Worm (Caenorhabditis elegans) whole organism, L3 larva: ENCODE measurements around the gene ZK637.4.
A peak's percentile ranks its signal among the peaks of the same experiment; 100 is the strongest.

Experiments used
- R02D3.7 ChIP-seq: fragments of 150-350 bp; optimal IDR thresholded peaks from 2 replicates; lab custom pipeline; 2014; ENCODE audit warnings: missing biosample characterization, missing genetic modification characterization
- ZK546.5 ChIP-seq: sonication (generic microtip); optimal IDR thresholded peaks from 2 replicates; lab custom pipeline; 2017; ENCODE audit warnings: missing biosample characterization, missing genetic modification characterization
- aly-2 ChIP-seq: fragments of 150-350 bp; optimal IDR thresholded peaks from 2 replicates; lab custom pipeline; 2014; ENCODE audit warnings: missing biosample characterization, missing genetic modification characterization
- ama-1 ChIP-seq: fragments of 150-350 bp; optimal IDR thresholded peaks from 2 replicates; lab custom pipeline; 2018
- ceh-16 ChIP-seq: sonication (generic microtip); optimal IDR thresholded peaks from 2 replicates; lab custom pipeline; 2017; ENCODE audit warnings: missing biosample characterization, missing genetic modification characterization
- ceh-28 ChIP-seq: fragments of 150-350 bp; optimal IDR thresholded peaks from 2 replicates; lab custom pipeline; 2014; ENCODE audit warnings: missing biosample characterization, missing genetic modification reagents, missing genetic modification characterization
- ceh-82 ChIP-seq: fragments of 150-350 bp; optimal IDR thresholded peaks from 2 replicates; lab custom pipeline; 2014; ENCODE audit warnings: missing biosample characterization, missing genetic modification characterization
- ceh-9 ChIP-seq: sonication (generic microtip); optimal IDR thresholded peaks from 2 replicates; lab custom pipeline; 2018; ENCODE audit warnings: missing biosample characterization, missing genetic modification characterization
- daf-12 ChIP-seq: fragments of 150-350 bp; optimal IDR thresholded peaks from 2 replicates; lab custom pipeline; 2014; ENCODE audit warnings: missing biosample characterization, missing genetic modification reagents, missing genetic modification characterization
- egl-27 ChIP-seq: sonication (generic microtip); optimal IDR thresholded peaks from 4 replicates; lab custom pipeline; 2017; ENCODE audit warnings: missing biosample characterization, missing genetic modification reagents, missing genetic modification characterization
- egl-5 ChIP-seq: fragments of 150-350 bp; optimal IDR thresholded peaks from 2 replicates; lab custom pipeline; 2017; ENCODE audit warnings: missing biosample characterization, missing genetic modification reagents, missing genetic modification characterization, inconsistent platforms
- elt-1 ChIP-seq: fragments of 150-350 bp; optimal IDR thresholded peaks from 2 replicates; lab custom pipeline; 2014; ENCODE audit warnings: missing biosample characterization, missing genetic modification characterization
- elt-2 ChIP-seq: sonication (generic microtip); optimal IDR thresholded peaks from 2 replicates; lab custom pipeline; 2016; ENCODE audit warnings: missing genetic modification reagents, mild to moderate bottlenecking, missing genetic modification characterization, missing compliant biosample characterization
- elt-3 ChIP-seq, 3 experiments: fragments of 150-350 bp in 1 of 3; sonication (generic microtip) in 2 of 3; optimal IDR thresholded peaks; 2 replicates in 2 of 3; 4 replicates in 1 of 3; lab custom pipeline; 2014 to 2017; ENCODE audit warnings: missing biosample characterization in 3 of 3, missing genetic modification characterization in 3 of 3
- eor-1 ChIP-seq, 2 experiments: fragments of 150-350 bp; optimal IDR thresholded peaks; 2 replicates each; lab custom pipeline; 2014 to 2018; ENCODE audit warnings: missing biosample characterization in 2 of 2, missing genetic modification characterization in 2 of 2
- fkh-10 ChIP-seq: sonication (generic microtip); optimal IDR thresholded peaks from 2 replicates; lab custom pipeline; 2017; ENCODE audit warnings: missing biosample characterization, missing genetic modification reagents, missing genetic modification characterization
- fkh-2 ChIP-seq: fragments of 150-350 bp; optimal IDR thresholded peaks from 2 replicates; lab custom pipeline; 2014; ENCODE audit warnings: missing biosample characterization, missing genetic modification reagents, missing genetic modification characterization
- fos-1 ChIP-seq: fragments of 150-350 bp; optimal IDR thresholded peaks from 2 replicates; lab custom pipeline; 2014; ENCODE audit warnings: missing biosample characterization, missing genetic modification characterization
- hmg-11 ChIP-seq: sonication (generic microtip); optimal IDR thresholded peaks from 2 replicates; lab custom pipeline; 2016; ENCODE audit warnings: missing genetic modification characterization, missing compliant biosample characterization
- jun-1 ChIP-seq: fragments of 150-350 bp; optimal IDR thresholded peaks from 2 replicates; lab custom pipeline; 2014; ENCODE audit warnings: missing biosample characterization, missing genetic modification reagents, missing genetic modification characterization
- lin-15B ChIP-seq: fragments of 150-350 bp; optimal IDR thresholded peaks from 2 replicates; lab custom pipeline; 2014; ENCODE audit warnings: missing biosample characterization, missing genetic modification characterization
- lin-39 ChIP-seq: fragments of 150-350 bp; optimal IDR thresholded peaks from 2 replicates; lab custom pipeline; 2018; ENCODE audit warnings: missing biosample characterization, missing genetic modification reagents, missing genetic modification characterization
- lsy-12 ChIP-seq: sonication (generic microtip); optimal IDR thresholded peaks from 2 replicates; lab custom pipeline; 2016; ENCODE audit warnings: mild to moderate bottlenecking, missing genetic modification characterization, missing compliant biosample characterization
- mdl-1 ChIP-seq: fragments of 150-350 bp; optimal IDR thresholded peaks from 2 replicates; lab custom pipeline; 2014; ENCODE audit warnings: missing biosample characterization, missing genetic modification characterization
- mml-1 ChIP-seq: fragments of 150-350 bp; sonication (generic microtip); optimal IDR thresholded peaks from 3 replicates; lab custom pipeline; 2014; ENCODE audit warnings: missing biosample characterization, missing genetic modification characterization
- nfya-1 ChIP-seq: sonication (generic microtip); optimal IDR thresholded peaks from 2 replicates; lab custom pipeline; 2017; ENCODE audit warnings: missing genetic modification characterization, mild to moderate bottlenecking, missing compliant biosample characterization, antibody characterized with exemption, moderate library complexity; ENCODE audit not compliant: insufficient read depth
- nhr-11 ChIP-seq: fragments of 150-350 bp; optimal IDR thresholded peaks from 2 replicates; lab custom pipeline; 2014; ENCODE audit warnings: missing biosample characterization, missing genetic modification characterization
- nhr-12 ChIP-seq: fragments of 150-350 bp; optimal IDR thresholded peaks from 2 replicates; lab custom pipeline; 2014; ENCODE audit warnings: missing biosample characterization, missing genetic modification characterization
- nhr-23 ChIP-seq: fragments of 150-350 bp; optimal IDR thresholded peaks from 2 replicates; lab custom pipeline; 2014; ENCODE audit warnings: missing biosample characterization, missing genetic modification reagents, missing genetic modification characterization
- nhr-237 ChIP-seq: fragments of 150-350 bp; optimal IDR thresholded peaks from 2 replicates; lab custom pipeline; 2014; ENCODE audit warnings: missing biosample characterization, missing genetic modification characterization
- nhr-25 ChIP-seq: sonication (generic microtip); optimal IDR thresholded peaks from 2 replicates; lab custom pipeline; 2017; ENCODE audit warnings: missing biosample characterization, missing genetic modification characterization
- nhr-28 ChIP-seq: fragments of 150-350 bp; optimal IDR thresholded peaks from 2 replicates; lab custom pipeline; 2014; ENCODE audit warnings: missing biosample characterization, missing genetic modification characterization
- nhr-43 ChIP-seq: sonication (generic microtip); optimal IDR thresholded peaks from 2 replicates; lab custom pipeline; 2016; ENCODE audit warnings: mild to moderate bottlenecking, missing genetic modification characterization, missing compliant biosample characterization; ENCODE audit not compliant: poor library complexity, severe bottlenecking
- nhr-67 ChIP-seq: fragments of 150-350 bp; optimal IDR thresholded peaks from 2 replicates; lab custom pipeline; 2014; ENCODE audit warnings: missing biosample characterization, missing genetic modification characterization
- nhr-76 ChIP-seq: fragments of 150-350 bp; sonication (generic microtip); optimal IDR thresholded peaks from 5 replicates; lab custom pipeline; 2014; ENCODE audit warnings: missing biosample characterization, missing genetic modification characterization
- nhr-77 ChIP-seq: fragments of 150-350 bp; optimal IDR thresholded peaks from 2 replicates; lab custom pipeline; 2014; ENCODE audit warnings: missing biosample characterization, missing genetic modification characterization
- pha-4 ChIP-seq: fragments of 150-350 bp; optimal IDR thresholded peaks from 2 replicates; lab custom pipeline; 2014; ENCODE audit warnings: missing biosample characterization, missing genetic modification reagents, missing genetic modification characterization
- pqm-1 ChIP-seq: fragments of 150-350 bp; optimal IDR thresholded peaks from 2 replicates; lab custom pipeline; 2017; ENCODE audit warnings: missing biosample characterization, missing genetic modification characterization, inconsistent platforms
- sea-2 ChIP-seq: fragments of 150-350 bp; sonication (generic microtip); optimal IDR thresholded peaks from 4 replicates; lab custom pipeline; 2014; ENCODE audit warnings: missing biosample characterization, missing genetic modification reagents, missing genetic modification characterization
- skn-1 ChIP-seq: fragments of 150-350 bp; optimal IDR thresholded peaks from 2 replicates; lab custom pipeline; 2014; ENCODE audit warnings: missing biosample characterization, missing genetic modification characterization
- snpc-4 ChIP-seq: fragments of 150-350 bp; optimal IDR thresholded peaks from 2 replicates; lab custom pipeline; 2014; ENCODE audit warnings: missing biosample characterization, missing genetic modification characterization
- tbx-2 ChIP-seq: sonication (generic microtip); optimal IDR thresholded peaks from 2 replicates; lab custom pipeline; 2016; ENCODE audit warnings: mild to moderate bottlenecking, missing genetic modification characterization, missing compliant biosample characterization
- unc-39 ChIP-seq: sonication (generic microtip); optimal IDR thresholded peaks from 4 replicates; lab custom pipeline; 2017; ENCODE audit warnings: missing biosample characterization, missing genetic modification characterization
- unc-62 ChIP-seq: fragments of 150-350 bp; sonication (generic microtip); optimal IDR thresholded peaks from 4 replicates; lab custom pipeline; 2014; ENCODE audit warnings: missing biosample characterization, missing genetic modification reagents, missing genetic modification characterization
- zag-1 ChIP-seq: fragments of 150-350 bp; optimal IDR thresholded peaks from 2 replicates; lab custom pipeline; 2014; ENCODE audit warnings: missing biosample characterization, missing genetic modification characterization
- ztf-11 ChIP-seq: fragments of 150-350 bp; optimal IDR thresholded peaks from 2 replicates; lab custom pipeline; 2014; ENCODE audit warnings: missing biosample characterization, missing genetic modification characterization
- ztf-4 ChIP-seq: fragments of 150-350 bp; optimal IDR thresholded peaks from 2 replicates; lab custom pipeline; 2014; ENCODE audit warnings: missing biosample characterization, missing genetic modification characterization

ZK637.4 gene

ce11 chrIII:8904044-8904443, 10.5 kb downstream of the ZK637.4 start, which contains the start of gene lin-9:
lin-9 (minus strand) TSS chrIII:8904131.
- TF ChIP-seq ceh-82 (tag; lab: Kevin White, UChicago) (peak; percentile 71), nhr-76 (no peak), ceh-16 (no peak), eor-1 (tag; optimal IDR thresholded peaks at IDR 0.05; lab: Kevin White, UChicago) (no peak), ZK546.5 (peak; percentile 43), aly-2 (tag; lab: Kevin White, UChicago) (peak; percentile 60), pha-4 (tag; lab: Kevin White, UChicago) (peak; percentile 98), tbx-2 (peak; percentile 94), nfya-1 (tag; lab: Kevin White, UChicago) (peak; percentile 100), nhr-237 (tag; lab: Kevin White, UChicago) (no peak), zag-1 (tag; lab: Kevin White, UChicago) (no peak), nhr-43 (tag; lab: Kevin White, UChicago) (peak; percentile 92), lin-15B (peak; percentile 99), fos-1 (tag; lab: Kevin White, UChicago) (peak; percentile 30), egl-27 (tag; lab: Kevin White, UChicago) (no peak), nhr-67 (tag; lab: Kevin White, UChicago) (no peak), ama-1 (peak; percentile 83), snpc-4 (tag; lab: Kevin White, UChicago) (peak; percentile 85), R02D3.7 (tag; lab: Kevin White, UChicago) (peak; percentile 86), unc-39 (tag; lab: Kevin White, UChicago) (no peak), sea-2 (peak; percentile 68), lsy-12 (peak; percentile 98), ceh-28 (tag; lab: Kevin White, UChicago) (peak; percentile 91), unc-62 (GFP tag; lab: Kevin White, UChicago) (peak; percentile 44), mml-1 (tag; lab: Kevin White, UChicago) (no peak), fkh-10 (GFP tag; lab: Kevin White, UChicago) (peak; percentile 85), lin-39 (tag; lab: Kevin White, UChicago) (peak; percentile 98), mdl-1 (tag; lab: Kevin White, UChicago) (peak; percentile 59), pqm-1 (peak; percentile 35), jun-1 (tag; lab: Kevin White, UChicago) (peak; percentile 97), nhr-25 (tag; lab: Kevin White, UChicago) (peak; percentile 96), elt-3 (tag; optimal IDR thresholded peaks at IDR 0.05; lab: Kevin White, UChicago) (no peak), nhr-23 (tag; lab: Kevin White, UChicago) (peak; percentile 97), fkh-2 (tag; lab: Kevin White, UChicago) (peak; percentile 91), skn-1 (peak; percentile 72), egl-5 (tag; lab: Kevin White, UChicago) (peak; percentile 94), ztf-11 (tag; lab: Kevin White, UChicago) (no peak), daf-12 (tag; lab: Kevin White, UChicago) (no peak), ceh-9 (tag; lab: Kevin White, UChicago) (no peak), elt-2 (tag; lab: Kevin White, UChicago) (peak; percentile 78), ztf-4 (tag; lab: Kevin White, UChicago) (peak; percentile 48), nhr-11 (tag; lab: Kevin White, UChicago) (peak; percentile 32), nhr-12 (tag; lab: Kevin White, UChicago) (no peak), nhr-77 (tag; lab: Kevin White, UChicago) (peak; percentile 32), hmg-11 (peak; percentile 96), elt-1 (peak; percentile 53), nhr-28 (tag; lab: Kevin White, UChicago) (no peak)
- TF ChIP-seq, all 47 proteins: peak for 32
